Worm (Caenorhabditis elegans) whole organism, young adult: ENCODE results near the gene sqst-5.

Source experiments
- T07F8.4 ChIP-seq: sonication (generic microtip); optimal IDR thresholded peaks from 2 replicates; lab custom pipeline; 2016; ENCODE audit warnings: mild to moderate bottlenecking, missing genetic modification characterization, moderate library complexity, missing compliant biosample characterization
- ama-1 ChIP-seq, 3 experiments: fragments of 150-350 bp in 1 of 3; sonication (generic microtip) in 2 of 3; optimal IDR thresholded peaks; 2 replicates each; lab custom pipeline; 2014 to 2018; ENCODE audit warnings: missing biosample characterization in 2 of 3, missing genetic modification characterization in 2 of 3, missing genetic modification reagents in 2 of 3
- aptf-2 ChIP-seq: fragments of 200-800 bp; sonication (Bioruptor generic); conservative IDR thresholded peaks from 2 replicates; pipeline ENCODE4 v1.3.6; 2022; ENCODE audit warnings: missing genetic modification reagents, missing genetic modification characterization, missing compliant biosample characterization
- ceh-40 ChIP-seq: fragments of 200-800 bp; sonication (Bioruptor generic); IDR thresholded peaks from 2 replicates; pipeline ENCODE4 v1.3.6; 2022; ENCODE audit warnings: missing genetic modification characterization, missing compliant biosample characterization
- nhr-27 ChIP-seq: fragments of 200-800 bp; sonication (Bioruptor generic); optimal IDR thresholded peaks from 2 replicates; lab custom pipeline; 2018; ENCODE audit warnings: mild to moderate bottlenecking, missing genetic modification characterization, moderate library complexity, missing compliant biosample characterization
- zfh-2 ChIP-seq: fragments of 200-800 bp; sonication (Bioruptor generic); conservative IDR thresholded peaks from 2 replicates; pipeline ENCODE4 v1.3.6; 2022; ENCODE audit warnings: missing genetic modification reagents, missing genetic modification characterization, missing compliant biosample characterization

- TF ChIP-seq T07F8.4 (tag; lab: Kevin White, UChicago) (no peak), ceh-40 (GFP tag; lab: Robert Waterston, UW) (no peak), nhr-27 (tag; lab: Kevin White, UChicago) (no peak), ama-1 (optimal IDR thresholded peaks at IDR 0.05; lab: Kevin White, UChicago) (no peak), ama-1 (GFP tag; optimal IDR thresholded peaks at IDR 0.05; lab: Kevin White, UChicago) (no peak), zfh-2 (GFP tag; lab: Robert Waterston, UW) (no peak), aptf-2 (GFP tag; lab: Robert Waterston, UW) (no peak)
Observed at ce11 chrIII:183072-183471, 35.7 kb upstream of the sqst-5 start.
